Worm (Caenorhabditis elegans) whole organism, early embryonic: ENCODE measurements around the gene F13C5.1.

Source experiments
- B0310.2 ChIP-seq: sonication (generic microtip); optimal IDR thresholded peaks from 2 replicates; lab custom pipeline; 2016; ENCODE audit warnings: mild to moderate bottlenecking, missing genetic modification characterization, missing compliant biosample characterization
- F13C5.2 ChIP-seq: sonication (generic microtip); optimal IDR thresholded peaks from 2 replicates; lab custom pipeline; 2017; ENCODE audit warnings: mild to moderate bottlenecking, missing genetic modification characterization, inconsistent platforms, missing compliant biosample characterization
- aly-1 ChIP-seq: sonication (generic microtip); optimal IDR thresholded peaks from 2 replicates; lab custom pipeline; 2016; ENCODE audit warnings: missing genetic modification characterization, missing compliant biosample characterization
- ama-1 ChIP-seq: fragments of 150-350 bp; optimal IDR thresholded peaks from 2 replicates; lab custom pipeline; 2014
- ceh-13 ChIP-seq: fragments of 200-800 bp; sonication (Bioruptor generic); optimal IDR thresholded peaks from 2 replicates; lab custom pipeline; 2018; ENCODE audit warnings: mild to moderate bottlenecking, missing genetic modification characterization, missing compliant biosample characterization
- ceh-36 ChIP-seq: sonication (generic microtip); optimal IDR thresholded peaks from 2 replicates; lab custom pipeline; 2016; ENCODE audit warnings: missing genetic modification characterization, inconsistent platforms, missing compliant biosample characterization
- ets-7 ChIP-seq: sonication (generic microtip); optimal IDR thresholded peaks from 2 replicates; lab custom pipeline; 2016; ENCODE audit warnings: missing genotype, missing genetic modification characterization, missing compliant biosample characterization
- flt-1 ChIP-seq: fragments of 200-800 bp; sonication (Bioruptor generic); IDR thresholded peaks from 2 replicates; pipeline ENCODE4 v1.3.6; 2022; ENCODE audit warnings: missing genetic modification characterization, missing compliant biosample characterization
- hmbx-1 ChIP-seq: sonication (generic microtip); optimal IDR thresholded peaks from 2 replicates; lab custom pipeline; 2016; ENCODE audit warnings: mild to moderate bottlenecking, missing genetic modification characterization, missing compliant biosample characterization
- hmg-4 ChIP-seq: fragments of 200-800 bp; sonication (Bioruptor generic); optimal IDR thresholded peaks from 2 replicates; lab custom pipeline; 2018; ENCODE audit warnings: mild to moderate bottlenecking, missing genetic modification characterization, missing compliant biosample characterization
- hnd-1 ChIP-seq: sonication (generic microtip); optimal IDR thresholded peaks from 2 replicates; lab custom pipeline; 2016; ENCODE audit warnings: missing genetic modification characterization, missing compliant biosample characterization
- pes-1 ChIP-seq: fragments of 200-800 bp; sonication (Bioruptor generic); IDR thresholded peaks from 2 replicates; pipeline ENCODE4 v1.3.6; 2022; ENCODE audit warnings: missing genetic modification reagents, missing genetic modification characterization, missing compliant biosample characterization
- scrt-1 ChIP-seq: fragments of 200-800 bp; sonication (Bioruptor generic); IDR thresholded peaks from 2 replicates; pipeline ENCODE4 v1.3.6; 2022; ENCODE audit warnings: missing genetic modification characterization, missing compliant biosample characterization
- sea-1 ChIP-seq: fragments of 200-800 bp; sonication (Bioruptor generic); conservative IDR thresholded peaks from 2 replicates; pipeline ENCODE4 v1.3.6; 2022; ENCODE audit warnings: missing genetic modification characterization, missing compliant biosample characterization
- tbx-11 ChIP-seq: fragments of 200-800 bp; sonication (Bioruptor generic); IDR thresholded peaks from 2 replicates; pipeline ENCODE4 v1.3.6; 2022; ENCODE audit warnings: missing genetic modification characterization, missing compliant biosample characterization
- tbx-37 ChIP-seq: fragments of 200-800 bp; sonication (Bioruptor generic); conservative IDR thresholded peaks from 2 replicates; pipeline ENCODE4 v1.3.6; 2022; ENCODE audit warnings: missing genetic modification reagents, missing genetic modification characterization, missing compliant biosample characterization
- tra-4 ChIP-seq: sonication (generic microtip); optimal IDR thresholded peaks from 2 replicates; lab custom pipeline; 2017; ENCODE audit warnings: missing genetic modification characterization, missing compliant biosample characterization

Gene F13C5.1

DNA sequence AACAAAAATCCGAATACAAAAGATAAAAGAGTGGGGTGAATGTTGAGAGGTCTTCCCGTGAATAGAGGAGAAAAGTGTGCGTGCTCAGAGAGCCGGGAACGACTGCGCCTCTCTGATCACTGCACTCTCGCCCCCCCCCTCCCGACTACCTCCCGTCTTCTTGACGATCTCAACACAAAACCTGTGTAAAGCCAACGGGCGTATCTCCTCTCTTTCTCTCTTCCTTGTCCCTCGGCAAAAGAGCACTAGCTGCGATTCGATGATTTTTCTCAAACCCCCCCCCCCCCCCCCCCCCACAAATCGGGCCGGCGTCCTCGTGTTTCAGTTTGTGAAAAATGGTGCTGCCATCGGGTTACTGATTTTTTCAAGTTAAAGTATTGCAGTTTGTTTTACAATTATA lies 19.7 kb downstream of the F13C5.1 start:
- TF ChIP-seq B0310.2 (tag; lab: Kevin White, UChicago): no peak

DNA sequence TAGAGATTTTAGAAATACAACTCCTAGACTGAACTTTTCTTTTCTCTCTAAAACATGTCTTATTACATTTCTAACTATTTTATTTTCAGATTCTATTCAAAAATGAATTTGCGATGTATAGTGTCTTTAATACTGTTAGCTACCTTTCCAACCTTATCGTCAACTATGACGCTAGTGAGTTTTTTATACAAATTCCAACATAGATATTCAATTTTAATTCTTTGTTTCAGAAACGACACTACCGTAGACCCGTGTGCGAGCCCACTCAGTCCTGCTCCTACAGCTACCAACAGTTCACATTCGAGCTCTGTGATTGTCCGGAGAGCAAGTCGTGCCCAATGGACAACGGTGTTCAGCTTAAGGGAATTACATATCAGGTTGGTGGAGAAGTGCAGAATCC lies 27.2 kb downstream of the F13C5.1 start, which contains the start of gene M6.4:
M6.4 (plus strand) TSS at position 55 of the 400 bp plus-strand sequence.
- no peak for TF ChIP-seq tbx-37 (GFP tag; lab: Robert Waterston, UW)
- TF ChIP-seq pes-1 (GFP tag; lab: Robert Waterston, UW): no peak
- TF ChIP-seq flt-1 (GFP tag; lab: Robert Waterston, UW): no peak
- TF ChIP-seq ama-1 (lab: Kevin White, UChicago): no peak
- no peak for TF ChIP-seq ets-7 (tag; lab: Kevin White, UChicago)
- no peak for TF ChIP-seq hmg-4 (GFP tag; lab: Kevin White, UChicago)
- TF ChIP-seq tbx-11 (GFP tag; lab: Robert Waterston, UW): no peak
- TF ChIP-seq B0310.2 (tag; lab: Kevin White, UChicago): no peak
- TF ChIP-seq sea-1 (GFP tag; lab: Robert Waterston, UW): no peak
- no peak for TF ChIP-seq hnd-1
- TF ChIP-seq tra-4 (tag; lab: Kevin White, UChicago): no peak
- TF ChIP-seq aly-1 (tag; lab: Kevin White, UChicago): no peak
- no peak for TF ChIP-seq ceh-13
- no peak for TF ChIP-seq scrt-1 (GFP tag; lab: Robert Waterston, UW)
- no peak for TF ChIP-seq hmbx-1 (tag; lab: Kevin White, UChicago)
- no peak for TF ChIP-seq F13C5.2 (tag; lab: Kevin White, UChicago)

DNA sequence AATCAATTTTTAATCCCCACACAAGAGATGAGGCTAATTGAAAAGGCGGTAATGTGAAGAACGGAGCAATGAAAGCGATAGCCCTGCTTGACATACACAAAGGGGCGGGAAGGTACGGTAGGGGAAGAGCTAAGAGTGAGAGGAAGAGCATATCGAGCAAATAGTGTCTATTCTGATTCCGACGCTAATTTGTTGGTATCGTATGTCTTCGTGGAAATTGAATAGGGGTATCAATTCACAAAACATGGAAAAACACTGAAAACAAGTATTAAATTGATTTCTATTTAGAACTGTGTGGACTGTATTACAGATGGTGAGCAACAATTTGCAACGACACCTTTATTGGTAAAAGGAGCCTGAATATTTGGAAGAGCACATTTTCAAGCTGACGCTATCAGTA lies 34.9 kb downstream of the F13C5.1 start, which contains the start of gene pha-2:
pha-2 (minus strand) TSS at position 101 of the 400 bp plus-strand sequence.
- TF ChIP-seq tbx-11 (GFP tag; lab: Robert Waterston, UW): no peak
- no peak for TF ChIP-seq ceh-36 (tag; lab: Kevin White, UChicago)
- TF ChIP-seq ama-1 (lab: Kevin White, UChicago): no peak
- no peak for TF ChIP-seq tbx-37 (GFP tag; lab: Robert Waterston, UW)
- no peak for TF ChIP-seq aly-1 (tag; lab: Kevin White, UChicago)
- no peak for TF ChIP-seq F13C5.2 (tag; lab: Kevin White, UChicago)
- no peak for TF ChIP-seq tra-4 (tag; lab: Kevin White, UChicago)
- TF ChIP-seq flt-1 (GFP tag; lab: Robert Waterston, UW): no peak
- TF ChIP-seq pes-1 (GFP tag; lab: Robert Waterston, UW): no peak
- no peak for TF ChIP-seq sea-1 (GFP tag; lab: Robert Waterston, UW)
- TF ChIP-seq scrt-1 (GFP tag; lab: Robert Waterston, UW): no peak
- no peak for TF ChIP-seq B0310.2 (tag; lab: Kevin White, UChicago)
- no peak for TF ChIP-seq ceh-13
- no peak for TF ChIP-seq hmbx-1 (tag; lab: Kevin White, UChicago)

DNA sequence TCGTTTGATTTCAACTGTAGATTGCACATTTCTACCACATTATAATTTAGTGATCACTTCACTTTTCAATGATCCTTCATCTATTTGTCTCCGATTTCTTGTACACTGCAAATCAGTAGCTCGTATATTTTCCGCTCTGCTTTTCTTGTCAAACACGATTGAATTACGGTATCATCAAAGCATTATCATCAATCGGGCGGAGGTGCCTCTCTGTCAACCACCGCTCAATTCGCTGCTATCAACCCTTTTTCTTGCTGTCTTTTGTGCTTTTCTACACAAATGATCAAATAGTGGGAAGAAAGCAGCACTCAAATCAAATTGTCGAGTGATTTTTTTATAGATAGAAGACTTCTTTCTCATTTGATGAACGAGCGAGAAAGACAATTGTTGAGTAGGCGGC lies 35.6 kb downstream of the F13C5.1 start:
- no peak for TF ChIP-seq ceh-13
- TF ChIP-seq F13C5.2 (tag; lab: Kevin White, UChicago): no peak
- TF ChIP-seq hmg-4 (GFP tag; lab: Kevin White, UChicago): no peak
- no peak for TF ChIP-seq hmbx-1 (tag; lab: Kevin White, UChicago)

DNA sequence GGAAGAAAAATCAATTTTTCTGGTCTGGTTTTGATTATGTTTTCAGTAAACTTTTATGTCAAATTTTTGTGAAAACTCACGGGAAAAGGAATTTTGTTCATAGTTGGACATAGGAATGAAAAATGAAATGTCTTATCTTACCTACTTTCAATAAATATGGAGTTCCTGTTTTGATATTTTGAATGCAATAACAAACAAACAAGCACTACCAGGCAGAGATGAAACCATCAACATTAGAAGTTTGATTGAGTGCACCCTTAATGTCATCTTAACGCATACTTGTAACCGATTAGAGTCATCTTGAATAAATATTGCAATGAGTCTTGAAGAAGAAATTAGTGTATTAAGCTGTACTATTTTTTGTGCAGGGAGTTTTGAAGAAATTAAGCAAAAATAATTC lies 39.5 kb downstream of the F13C5.1 start, which contains the start of gene M6.11:
M6.11 (minus strand) TSS at position 101 of the 400 bp plus-strand sequence.
- TF ChIP-seq ceh-36 (tag; lab: Kevin White, UChicago) (no peak), tbx-37 (GFP tag; lab: Robert Waterston, UW) (no peak), sea-1 (GFP tag; lab: Robert Waterston, UW) (no peak), hnd-1 (no peak), aly-1 (tag; lab: Kevin White, UChicago) (no peak), scrt-1 (GFP tag; lab: Robert Waterston, UW) (no peak), ceh-13 (no peak), pes-1 (GFP tag; lab: Robert Waterston, UW) (no peak), F13C5.2 (tag; lab: Kevin White, UChicago) (no peak), hmg-4 (GFP tag; lab: Kevin White, UChicago) (no peak), tra-4 (tag; lab: Kevin White, UChicago) (no peak), hmbx-1 (tag; lab: Kevin White, UChicago) (no peak), tbx-11 (GFP tag; lab: Robert Waterston, UW) (no peak), ama-1 (lab: Kevin White, UChicago) (no peak), B0310.2 (tag; lab: Kevin White, UChicago) (no peak), ets-7 (tag; lab: Kevin White, UChicago) (no peak), flt-1 (GFP tag; lab: Robert Waterston, UW) (no peak)

DNA sequence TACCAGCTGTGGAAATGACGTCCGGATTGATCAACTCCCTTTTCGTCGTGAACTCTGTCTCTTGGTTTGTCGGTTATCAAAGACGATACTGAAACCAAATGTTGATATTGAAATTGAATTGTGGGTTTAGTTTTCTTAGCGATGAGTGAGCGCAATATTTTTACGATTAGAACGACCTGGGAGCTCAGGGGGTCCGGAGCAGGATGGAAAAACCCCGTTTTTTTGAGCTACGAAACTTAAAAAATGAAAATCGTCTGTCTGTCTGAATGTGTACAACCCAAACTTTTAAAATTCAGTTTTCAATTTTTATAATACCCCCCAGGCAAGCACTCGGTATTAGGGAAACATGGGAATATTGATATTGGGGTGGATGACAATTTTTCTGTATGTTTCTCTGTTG lies 40.9 kb downstream of the F13C5.1 start:
- no peak for TF ChIP-seq scrt-1 (GFP tag; lab: Robert Waterston, UW)
- TF ChIP-seq flt-1 (GFP tag; lab: Robert Waterston, UW): no peak
- no peak for TF ChIP-seq hmg-4 (GFP tag; lab: Kevin White, UChicago)
- TF ChIP-seq tra-4 (tag; lab: Kevin White, UChicago): no peak
- TF ChIP-seq sea-1 (GFP tag; lab: Robert Waterston, UW): no peak
- TF ChIP-seq tbx-37 (GFP tag; lab: Robert Waterston, UW): no peak
- no peak for TF ChIP-seq ets-7 (tag; lab: Kevin White, UChicago)

DNA sequence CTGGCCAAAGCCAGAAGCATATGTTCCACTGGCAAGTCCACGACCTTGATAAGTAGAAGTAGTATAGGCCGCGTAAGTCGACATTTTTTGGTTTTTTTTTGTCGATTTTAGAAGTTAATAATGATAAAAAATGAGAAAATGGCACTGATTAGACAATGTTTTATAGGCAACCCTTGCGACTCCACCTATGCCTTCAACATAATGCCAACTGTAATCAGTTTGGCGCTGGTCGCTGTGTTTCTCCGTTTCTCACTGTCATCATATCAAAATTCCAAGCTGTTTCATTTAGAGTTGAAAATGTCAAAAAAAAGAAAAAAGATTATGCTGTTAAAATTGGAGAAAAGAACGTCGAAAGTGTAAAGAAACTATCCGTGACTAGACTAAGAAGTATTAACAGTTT lies 43.6 kb downstream of the F13C5.1 start:
- TF ChIP-seq tbx-11 (GFP tag; lab: Robert Waterston, UW): no peak
- no peak for TF ChIP-seq pes-1 (GFP tag; lab: Robert Waterston, UW)
- TF ChIP-seq hmbx-1 (tag; lab: Kevin White, UChicago): no peak
- TF ChIP-seq B0310.2 (tag; lab: Kevin White, UChicago): no peak
- no peak for TF ChIP-seq F13C5.2 (tag; lab: Kevin White, UChicago)
- TF ChIP-seq tbx-37 (GFP tag; lab: Robert Waterston, UW): no peak
- TF ChIP-seq hnd-1: no peak
- no peak for TF ChIP-seq ceh-13
- TF ChIP-seq hmg-4 (GFP tag; lab: Kevin White, UChicago): no peak
- no peak for TF ChIP-seq flt-1 (GFP tag; lab: Robert Waterston, UW)
- no peak for TF ChIP-seq tra-4 (tag; lab: Kevin White, UChicago)
